Fruit fly (Drosophila melanogaster) whole organism, prepupa: ENCODE data around the gene CG13999.

Experiments used
- Blimp-1 ChIP-seq: fragments of 200-800 bp; sonication (Bioruptor generic); optimal IDR thresholded peaks from 3 replicates; lab custom pipeline; 2017; ENCODE audit warnings: missing biosample characterization, missing genetic modification characterization, mild to moderate bottlenecking, moderate library complexity, missing genetic modification reagents
- CG11294 ChIP-seq: fragments of 200-800 bp; sonication (Bioruptor generic); IDR thresholded peaks from 2 replicates; pipeline ENCODE4 v1.3.6; 2022; ENCODE audit warnings: missing biosample characterization, missing genetic modification characterization
- CG11762 ChIP-seq: fragments of 200-800 bp; sonication (Bioruptor generic); optimal IDR thresholded peaks from 3 replicates; lab custom pipeline; 2016; ENCODE audit warnings: missing biosample characterization, missing genetic modification characterization; ENCODE audit not compliant: insufficient read depth
- CG11902 ChIP-seq: fragments of 200-800 bp; sonication (Bioruptor generic); optimal IDR thresholded peaks from 3 replicates; lab custom pipeline; 2016; ENCODE audit warnings: missing biosample characterization, missing genetic modification characterization
- CG16779 ChIP-seq: fragments of 200-800 bp; sonication (Bioruptor generic); optimal IDR thresholded peaks from 3 replicates; lab custom pipeline; 2017; ENCODE audit warnings: missing biosample characterization, mild to moderate bottlenecking, missing genetic modification characterization
- CG3032 ChIP-seq: fragments of 200-800 bp; optimal IDR thresholded peaks from 2 replicates; lab custom pipeline; 2019; ENCODE audit warnings: missing biosample characterization, mild to moderate bottlenecking, missing genetic modification characterization, moderate library complexity
- CG31627 ChIP-seq: fragments of 200-800 bp; sonication (Bioruptor generic); optimal IDR thresholded peaks from 3 replicates; lab custom pipeline; 2016; ENCODE audit warnings: missing biosample characterization, missing genetic modification characterization
- CG32006 ChIP-seq: fragments of 200-800 bp; sonication (Bioruptor generic); optimal IDR thresholded peaks from 3 replicates; lab custom pipeline; 2017; ENCODE audit warnings: missing biosample characterization, mild to moderate bottlenecking, missing genetic modification characterization
- CG34406 ChIP-seq: fragments of 200-800 bp; sonication (Bioruptor generic); optimal IDR thresholded peaks from 3 replicates; lab custom pipeline; 2016; ENCODE audit warnings: missing biosample characterization, missing genetic modification characterization
- CG3919 ChIP-seq: fragments of 200-800 bp; sonication (Bioruptor generic); optimal IDR thresholded peaks from 3 replicates; lab custom pipeline; 2016; ENCODE audit warnings: missing biosample characterization, missing genetic modification characterization
- CG6276 ChIP-seq: fragments of 200-800 bp; sonication (Bioruptor generic); optimal IDR thresholded peaks from 2 replicates; lab custom pipeline; 2017; ENCODE audit warnings: missing biosample characterization, mild to moderate bottlenecking, missing genetic modification characterization
- CG7368 ChIP-seq: fragments of 200-800 bp; sonication (Bioruptor generic); optimal IDR thresholded peaks from 3 replicates; lab custom pipeline; 2016; ENCODE audit warnings: missing biosample characterization, missing genetic modification characterization
- CG8119 ChIP-seq: fragments of 200-800 bp; sonication (Bioruptor generic); IDR thresholded peaks from 3 replicates; pipeline ENCODE4 v1.3.6; 2022; ENCODE audit warnings: missing biosample characterization, missing genetic modification characterization
- CG8319 ChIP-seq: fragments of 200-800 bp; sonication (Bioruptor generic); optimal IDR thresholded peaks from 3 replicates; lab custom pipeline; 2016; ENCODE audit warnings: missing biosample characterization, missing genetic modification characterization
- CG8632 ChIP-seq: fragments of 200-800 bp; sonication (Bioruptor generic); optimal IDR thresholded peaks from 3 replicates; lab custom pipeline; 2016; ENCODE audit warnings: missing biosample characterization, missing genetic modification characterization
- Eip75B ChIP-seq: fragments of 200-800 bp; sonication (Bioruptor generic); optimal IDR thresholded peaks from 3 replicates; lab custom pipeline; 2016; ENCODE audit warnings: missing biosample characterization, missing genetic modification characterization
- Eip93F ChIP-seq: fragments of 200-800 bp; sonication (Bioruptor generic); optimal IDR thresholded peaks from 2 replicates; lab custom pipeline; 2016; ENCODE audit warnings: missing biosample characterization, mild to moderate bottlenecking, missing genetic modification characterization
- Ets21C ChIP-seq: fragments of 200-800 bp; sonication (Bioruptor generic); optimal IDR thresholded peaks from 3 replicates; lab custom pipeline; 2016; ENCODE audit warnings: missing biosample characterization, missing genetic modification characterization
- Gug ChIP-seq: fragments of 200-800 bp; sonication (Bioruptor generic); IDR thresholded peaks from 2 replicates; pipeline ENCODE4 v1.3.6; 2022; ENCODE audit warnings: missing biosample characterization, missing genetic modification characterization
- Hr39 ChIP-seq: fragments of 200-800 bp; sonication (Bioruptor generic); optimal IDR thresholded peaks from 2 replicates; lab custom pipeline; 2016; ENCODE audit warnings: missing biosample characterization, missing genetic modification characterization
- Met ChIP-seq: fragments of 200-800 bp; sonication (Bioruptor generic); optimal IDR thresholded peaks from 3 replicates; lab custom pipeline; 2016; ENCODE audit warnings: missing biosample characterization, missing genetic modification characterization
- Sox102F ChIP-seq: fragments of 200-800 bp; sonication (Bioruptor generic); optimal IDR thresholded peaks from 2 replicates; lab custom pipeline; 2016; ENCODE audit warnings: missing biosample characterization, mild to moderate bottlenecking, missing genetic modification characterization
- Sox14 ChIP-seq: fragments of 200-800 bp; sonication (Bioruptor generic); optimal IDR thresholded peaks from 3 replicates; lab custom pipeline; 2016; ENCODE audit warnings: missing biosample characterization, missing genetic modification characterization
- Sox15 ChIP-seq: fragments of 200-800 bp; sonication (Bioruptor generic); optimal IDR thresholded peaks from 3 replicates; lab custom pipeline; 2016; ENCODE audit warnings: missing biosample characterization, missing genetic modification characterization
- acj6 ChIP-seq: fragments of 200-800 bp; sonication (Bioruptor generic); optimal IDR thresholded peaks from 3 replicates; lab custom pipeline; 2016; ENCODE audit warnings: missing biosample characterization, missing genetic modification characterization
- cyc ChIP-seq: fragments of 200-800 bp; sonication (Bioruptor generic); optimal IDR thresholded peaks from 3 replicates; lab custom pipeline; 2016; ENCODE audit warnings: missing biosample characterization, missing genetic modification characterization
- dsx ChIP-seq: fragments of 200-800 bp; optimal IDR thresholded peaks from 3 replicates; lab custom pipeline; 2019; ENCODE audit warnings: missing biosample characterization, mild to moderate bottlenecking, missing genetic modification characterization, moderate library complexity; ENCODE audit not compliant: poor library complexity, severe bottlenecking
- eg ChIP-seq: fragments of 200-800 bp; sonication (Bioruptor generic); IDR thresholded peaks from 3 replicates; pipeline ENCODE4 v1.3.6; 2022; ENCODE audit warnings: missing biosample characterization, missing genetic modification characterization
- esn ChIP-seq: fragments of 200-800 bp; sonication (Bioruptor generic); optimal IDR thresholded peaks from 2 replicates; lab custom pipeline; 2016; ENCODE audit warnings: missing biosample characterization, mild to moderate bottlenecking, missing genetic modification characterization, moderate library complexity
- fd85E ChIP-seq: fragments of 200-800 bp; sonication (Bioruptor generic); optimal IDR thresholded peaks from 3 replicates; lab custom pipeline; 2016; ENCODE audit warnings: missing biosample characterization, missing genetic modification characterization
- lz ChIP-seq: fragments of 200-800 bp; sonication (Bioruptor generic); optimal IDR thresholded peaks from 3 replicates; lab custom pipeline; 2016; ENCODE audit warnings: missing biosample characterization, missing genetic modification characterization
- net ChIP-seq: fragments of 200-800 bp; sonication (Bioruptor generic); optimal IDR thresholded peaks from 3 replicates; lab custom pipeline; 2016; ENCODE audit warnings: missing biosample characterization, missing genetic modification characterization
- vri ChIP-seq: fragments of 200-800 bp; sonication (Bioruptor generic); optimal IDR thresholded peaks from 3 replicates; lab custom pipeline; 2016; ENCODE audit warnings: missing biosample characterization, mild to moderate bottlenecking, missing genetic modification characterization

CG13999 gene

DNA sequence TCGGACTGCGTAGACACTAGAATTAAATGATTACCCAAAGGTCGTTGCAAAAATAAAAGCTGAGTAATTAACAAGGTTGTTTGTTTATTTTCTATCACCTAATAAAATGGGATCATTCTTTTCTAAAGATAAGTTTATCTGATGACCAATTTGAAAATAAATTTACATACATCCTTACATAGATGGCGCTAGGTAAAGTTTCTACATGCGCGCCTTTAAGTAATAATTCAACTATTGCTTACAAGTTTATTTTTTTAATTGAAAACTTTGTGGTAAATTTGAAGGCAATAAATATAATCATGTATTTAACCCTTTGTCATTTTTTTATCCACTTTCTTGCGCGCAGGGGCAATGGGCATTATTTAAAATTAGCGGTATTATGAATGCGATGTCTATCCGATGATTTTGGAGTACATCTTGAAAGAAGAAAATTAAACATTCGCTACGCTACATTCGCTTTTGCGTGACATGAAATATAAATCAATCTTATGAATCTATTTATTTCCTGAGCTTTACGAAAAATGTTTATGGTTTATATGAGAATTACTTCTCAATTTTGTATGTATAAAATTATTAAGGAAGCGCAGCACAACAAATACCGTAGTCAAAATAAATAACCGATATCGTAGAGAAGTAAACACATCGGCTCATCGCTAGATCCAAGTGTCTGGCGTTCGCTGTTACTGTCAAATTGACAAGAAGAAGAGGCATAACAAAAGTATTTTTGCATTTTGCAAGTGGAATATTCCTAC is 7.3 kb downstream of the CG13999 start, which contains the start of gene CG9044:
CG9044 (plus strand) TSS at position 676 of the 752 bp plus-strand sequence.
- TF ChIP-seq Gug (GFP tag; lab: Robert Waterston, UW), result peak; percentile 27; the same call in 1 of the 2 replicates
- TF ChIP-seq acj6 (GFP tag; lab: Kevin White, UChicago), result no peak
- TF ChIP-seq Sox14 (GFP tag; lab: Kevin White, UChicago), result peak; percentile 86
- peak; percentile 28 for TF ChIP-seq Ets21C (GFP tag; lab: Kevin White, UChicago)
- TF ChIP-seq CG8119 (GFP tag; lab: Robert Waterston, UW), result no peak
- no peak for TF ChIP-seq vri (GFP tag; lab: Kevin White, UChicago)
- TF ChIP-seq esn (GFP tag; lab: Kevin White, UChicago), result peak; percentile 62
- TF ChIP-seq Hr39 (GFP tag; lab: Kevin White, UChicago), result peak; percentile 76
- no peak for TF ChIP-seq Eip75B (GFP tag; lab: Kevin White, UChicago)
- TF ChIP-seq CG8632 (GFP tag; lab: Kevin White, UChicago), result no peak
- TF ChIP-seq cyc (GFP tag; lab: Kevin White, UChicago), result peak; percentile 51
- TF ChIP-seq Blimp-1 (GFP tag; lab: Kevin White, UChicago), result no peak
- peak; percentile 38 for TF ChIP-seq CG11902 (GFP tag; lab: Kevin White, UChicago)
- TF ChIP-seq CG31627 (GFP tag; lab: Kevin White, UChicago), result peak; percentile 68
- TF ChIP-seq Eip93F (GFP tag; lab: Kevin White, UChicago), result no peak
- TF ChIP-seq CG11294 (GFP tag; lab: Robert Waterston, UW), result no peak
- peak; percentile 56 for TF ChIP-seq lz (GFP tag; lab: Kevin White, UChicago)
- no peak for TF ChIP-seq Met (GFP tag; lab: Kevin White, UChicago)
- TF ChIP-seq Sox15 (GFP tag; lab: Kevin White, UChicago), result peak; percentile 44

DNA sequence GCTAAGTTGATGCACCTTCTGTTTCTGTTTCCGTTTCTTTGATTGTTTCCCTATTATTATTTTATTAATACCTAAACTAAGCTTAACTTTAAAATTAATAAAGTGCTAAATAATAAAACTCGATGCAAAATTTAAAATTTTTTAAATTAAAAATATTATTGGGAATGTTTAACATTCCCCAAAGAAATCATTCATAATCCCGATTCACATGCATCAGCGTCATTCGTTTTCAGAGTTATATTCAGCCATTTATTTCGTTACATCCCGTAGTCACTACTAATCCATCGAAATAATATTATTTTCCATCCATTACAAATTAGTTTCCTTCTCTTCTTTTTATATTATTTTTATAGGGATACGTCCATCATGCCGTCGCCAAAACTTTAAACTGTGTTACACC is 8.8 kb downstream of the CG13999 start:
- TF ChIP-seq Sox102F (no peak), Blimp-1 (GFP tag; lab: Kevin White, UChicago) (no peak), CG7368 (GFP tag; lab: Kevin White, UChicago) (no peak), eg (GFP tag; lab: Robert Waterston, UW) (no peak), fd85E (no peak), net (GFP tag; lab: Kevin White, UChicago) (no peak), CG6276 (GFP tag; lab: Kevin White, UChicago) (no peak), CG3919 (no peak), CG32006 (GFP tag; lab: Kevin White, UChicago) (no peak), CG16779 (tag; lab: Kevin White, UChicago) (no peak), CG8319 (GFP tag; lab: Kevin White, UChicago) (no peak)

DNA sequence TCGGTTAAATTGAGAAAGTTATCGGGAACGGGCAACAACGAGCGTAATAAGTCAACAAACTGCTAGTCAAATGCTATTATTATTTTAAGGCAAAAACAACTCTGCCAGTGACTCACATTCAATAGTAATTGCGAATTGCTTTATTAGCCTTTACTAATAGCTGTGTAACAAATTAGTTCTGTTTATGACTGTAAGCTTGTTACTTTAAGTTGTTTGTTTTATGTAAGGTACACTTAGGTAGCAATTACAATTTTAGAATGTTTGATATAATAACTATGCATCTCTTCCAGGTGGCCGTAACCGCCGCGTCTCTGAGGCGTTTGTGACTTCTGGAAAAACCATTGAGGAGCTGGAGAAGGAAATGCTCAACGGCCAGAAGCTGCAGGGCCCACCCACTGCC is 9.5 kb downstream of the CG13999 start:
- TF ChIP-seq Ets21C (GFP tag; lab: Kevin White, UChicago), result no peak
- TF ChIP-seq dsx (GFP tag; lab: Kevin White, UChicago), result no peak
- TF ChIP-seq CG11294 (GFP tag; lab: Robert Waterston, UW), result no peak
- TF ChIP-seq Sox15 (GFP tag; lab: Kevin White, UChicago), result no peak
- no peak for TF ChIP-seq CG32006 (GFP tag; lab: Kevin White, UChicago)
- no peak for TF ChIP-seq vri (GFP tag; lab: Kevin White, UChicago)
- TF ChIP-seq CG3919, result no peak
- no peak for TF ChIP-seq Sox102F
- TF ChIP-seq CG11762 (GFP tag; lab: Kevin White, UChicago), result no peak
- TF ChIP-seq CG3032 (tag; lab: Kevin White, UChicago), result no peak
- TF ChIP-seq CG34406 (GFP tag; lab: Kevin White, UChicago), result no peak
